Fruit fly (Drosophila melanogaster) whole organism, adult: ENCODE data around the gene CadN.

Source experiments
- CG7101 ChIP-seq: fragments of 200-800 bp; sonication (Bioruptor generic); optimal IDR thresholded peaks from 2 replicates; lab custom pipeline; 2018; ENCODE audit warnings: missing biosample characterization, mild to moderate bottlenecking, missing genetic modification characterization, moderate library complexity
- Clk ChIP-seq: fragments of 200-800 bp; sonication (Bioruptor generic); optimal IDR thresholded peaks from 2 replicates; lab custom pipeline; 2017; ENCODE audit warnings: missing biosample characterization, missing genetic modification characterization
- Hr96 ChIP-seq: fragments of 200-800 bp; sonication (Bioruptor generic); optimal IDR thresholded peaks from 2 replicates; lab custom pipeline; 2016; ENCODE audit warnings: missing biosample characterization, missing genetic modification characterization
- bab1 ChIP-seq: fragments of 200-800 bp; sonication (Bioruptor generic); optimal IDR thresholded peaks from 3 replicates; lab custom pipeline; 2019; ENCODE audit warnings: missing biosample characterization, mild to moderate bottlenecking, missing genetic modification characterization, moderate library complexity
- cic ChIP-seq: fragments of 200-800 bp; sonication (Bioruptor generic); optimal IDR thresholded peaks from 2 replicates; lab custom pipeline; 2017; ENCODE audit warnings: missing biosample characterization, mild to moderate bottlenecking, missing genetic modification characterization, moderate library complexity
- kay ChIP-seq: fragments of 200-800 bp; sonication (Bioruptor generic); peaks from one replicate; lab custom pipeline; 2016; ENCODE audit warnings: missing biosample characterization, missing genetic modification characterization, borderline replicate concordance

dm6 chr2L:17783477-17783876 lies 5.3 kb upstream of the CadN start:
- TF ChIP-seq CG7101 (tag; lab: Kevin White, UChicago): no peak
- TF ChIP-seq Hr96: no peak
- no peak for TF ChIP-seq bab1
- TF ChIP-seq cic (GFP tag; lab: Kevin White, UChicago): no peak
- TF ChIP-seq Clk (GFP tag; lab: Kevin White, UChicago): no peak
- no peak for TF ChIP-seq kay (GFP tag; lab: Kevin White, UChicago)
